Worm (Caenorhabditis elegans) whole organism, young adult: Measurements from ENCODE around the gene Y32B12A.5.

Experiments
- K12H6.12 ChIP-seq: fragments of 200-800 bp; sonication (Bioruptor generic); optimal IDR thresholded peaks from 2 replicates; lab custom pipeline; 2018; ENCODE audit warnings: mild to moderate bottlenecking, missing genetic modification characterization, missing compliant biosample characterization
- ceh-40 ChIP-seq: fragments of 200-800 bp; sonication (Bioruptor generic); IDR thresholded peaks from 2 replicates; pipeline ENCODE4 v1.3.6; 2022; ENCODE audit warnings: missing genetic modification characterization, missing compliant biosample characterization
- him-1 ChIP-seq: sonication (generic microtip); optimal IDR thresholded peaks from 2 replicates; lab custom pipeline; 2016; ENCODE audit warnings: missing genotype, missing genetic modification reagents, missing genetic modification characterization, missing compliant biosample characterization
- mes-4 ChIP-seq: sonication (generic microtip); optimal IDR thresholded peaks from 2 replicates; lab custom pipeline; 2016; ENCODE audit warnings: missing genotype, missing genetic modification characterization, missing compliant biosample characterization
- snpc-4 ChIP-seq, 5 experiments: fragments of 150-350 bp in 1 of 5; sonication (generic microtip) in 4 of 5; optimal IDR thresholded peaks; 2 replicates each; lab custom pipeline; 2014 to 2018; ENCODE audit warnings: missing genetic modification characterization in 5 of 5, missing biosample characterization in 3 of 5, antibody characterized with exemption in 2 of 5, mild to moderate bottlenecking in 2 of 5, missing compliant biosample characterization in 2 of 5, missing genotype in 2 of 5, moderate library complexity in 2 of 5, missing genetic modification reagents in 1 of 5
- unc-130 ChIP-seq: sonication (generic microtip); optimal IDR thresholded peaks from 2 replicates; lab custom pipeline; 2016; ENCODE audit warnings: missing genetic modification reagents, missing genetic modification characterization, missing compliant biosample characterization

- TF ChIP-seq K12H6.12 (no peak), snpc-4 (GFP tag; optimal IDR thresholded peaks at IDR 0.05; lab: Kevin White, UChicago) (no peak), snpc-4 (tag; optimal IDR thresholded peaks at IDR 0.05; lab: Kevin White, UChicago) (no peak), mes-4 (tag; lab: Kevin White, UChicago) (no peak), unc-130 (GFP tag; lab: Kevin White, UChicago) (no peak), him-1 (tag; lab: Kevin White, UChicago) (no peak), ceh-40 (GFP tag; lab: Robert Waterston, UW) (no peak)
Measured at ce11 chrV:16483681-16484080, 3.7 kb downstream of the Y32B12A.5 start, which contains the start of gene srh-139.
